Fruit fly (Drosophila melanogaster) whole organism, prepupa: ENCODE results near the gene CG9302.

ENCODE experiments used
- CG10669 ChIP-seq: fragments of 200-800 bp; sonication (Bioruptor generic); optimal IDR thresholded peaks from 3 replicates; lab custom pipeline; 2018; ENCODE audit warnings: missing biosample characterization, mild to moderate bottlenecking, missing genetic modification characterization, moderate library complexity
- CG3919 ChIP-seq: fragments of 200-800 bp; sonication (Bioruptor generic); optimal IDR thresholded peaks from 3 replicates; lab custom pipeline; 2016; ENCODE audit warnings: missing biosample characterization, missing genetic modification characterization
- CG6854 ChIP-seq: fragments of 200-800 bp; sonication (Bioruptor generic); optimal IDR thresholded peaks from 2 replicates; lab custom pipeline; 2017; ENCODE audit warnings: missing biosample characterization, mild to moderate bottlenecking, missing genetic modification characterization
- CG8632 ChIP-seq: fragments of 200-800 bp; sonication (Bioruptor generic); optimal IDR thresholded peaks from 3 replicates; lab custom pipeline; 2016; ENCODE audit warnings: missing biosample characterization, missing genetic modification characterization

DNA sequence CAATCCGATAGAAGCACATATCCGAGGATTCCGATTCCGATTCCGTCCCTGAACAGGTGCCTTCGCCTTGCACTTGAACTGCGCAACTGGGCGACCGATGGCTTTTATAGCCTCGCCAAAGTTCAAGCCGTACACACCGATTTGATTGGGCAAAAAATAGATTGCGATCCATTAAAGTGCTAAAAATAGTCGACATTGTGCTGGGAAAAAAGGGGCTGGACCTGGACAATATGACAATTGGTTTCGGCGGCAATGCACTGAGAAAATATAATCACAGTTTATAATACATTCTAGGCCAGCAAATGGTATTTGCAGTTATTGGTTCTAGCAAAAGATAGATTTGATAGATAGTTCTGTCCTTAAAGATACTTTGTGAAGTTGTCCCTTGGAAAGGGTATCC is 16.9 kb downstream of the CG9302 start, which contains the start of gene CG9377:
- no peak for TF ChIP-seq CG10669 (GFP tag; lab: Kevin White, UChicago)
- TF ChIP-seq CG6854 (GFP tag; lab: Kevin White, UChicago), result no peak
- TF ChIP-seq CG8632 (GFP tag; lab: Kevin White, UChicago), result no peak
- no peak for TF ChIP-seq CG3919
